Fruit fly (Drosophila melanogaster) whole organism, embryonic: ENCODE data around the gene spd-2.

Source experiments
- Asciz ChIP-seq: fragments of 200-800 bp; sonication (Bioruptor generic); optimal IDR thresholded peaks from 2 replicates; lab custom pipeline; 2017; ENCODE audit warnings: missing biosample characterization, mild to moderate bottlenecking, missing genetic modification characterization, missing genetic modification reagents
- Awh ChIP-seq: fragments of 200-800 bp; sonication (Bioruptor generic); IDR thresholded peaks from 2 replicates; pipeline ENCODE4, ENCODE4 v1.3.6; 2022; ENCODE audit warnings: missing biosample characterization, missing genetic modification characterization
- CG10267 ChIP-seq: fragments of 200-800 bp; sonication (Bioruptor generic); optimal IDR thresholded peaks from 2 replicates; lab custom pipeline; 2018; ENCODE audit warnings: missing biosample characterization, mild to moderate bottlenecking, missing genetic modification characterization, moderate library complexity
- CG10979 ChIP-seq: fragments of 200-800 bp; sonication (Bioruptor generic); optimal IDR thresholded peaks from 2 replicates; lab custom pipeline; 2018; ENCODE audit warnings: missing biosample characterization, mild to moderate bottlenecking, missing genetic modification characterization, moderate library complexity
- CG12104 ChIP-seq: fragments of 200-800 bp; sonication (Bioruptor generic); optimal IDR thresholded peaks from 3 replicates; lab custom pipeline; 2016; ENCODE audit warnings: missing biosample characterization, missing genetic modification characterization
- CG12155 ChIP-seq: fragments of 200-800 bp; sonication (Bioruptor generic); optimal IDR thresholded peaks from 3 replicates; lab custom pipeline; 2016; ENCODE audit warnings: missing biosample characterization, missing genetic modification characterization
- CG12236 ChIP-seq: fragments of 200-800 bp; sonication (Bioruptor generic); optimal IDR thresholded peaks from 2 replicates; lab custom pipeline; 2016; ENCODE audit warnings: missing biosample characterization, missing genetic modification characterization
- CG12659 ChIP-seq: fragments of 200-800 bp; sonication (Bioruptor generic); optimal IDR thresholded peaks from 3 replicates; lab custom pipeline; 2017; ENCODE audit warnings: mild to moderate bottlenecking, missing biosample characterization, missing genetic modification reagents, missing genetic modification characterization
- CG16813 ChIP-seq: fragments of 200-800 bp; sonication (Bioruptor generic); IDR thresholded peaks from 3 replicates; pipeline ENCODE4 v1.3.6; 2022; ENCODE audit warnings: missing biosample characterization, missing genetic modification characterization; ENCODE audit not compliant: partially characterized antibody
- CG17361 ChIP-seq: fragments of 200-800 bp; sonication (Bioruptor generic); IDR thresholded peaks from 3 replicates; pipeline ENCODE4 v1.3.6; 2022; ENCODE audit warnings: missing biosample characterization, missing genetic modification characterization
- CG18599 ChIP-seq: fragments of 200-800 bp; sonication (Bioruptor generic); optimal IDR thresholded peaks from 3 replicates; lab custom pipeline; 2017; ENCODE audit warnings: missing biosample characterization, missing genetic modification characterization, mild to moderate bottlenecking, moderate library complexity, missing genetic modification reagents
- CG18619 ChIP-seq: fragments of 200-800 bp; sonication (Bioruptor generic); optimal IDR thresholded peaks from 3 replicates; lab custom pipeline; 2017; ENCODE audit warnings: missing biosample characterization, mild to moderate bottlenecking, missing genetic modification characterization
- CG31224 ChIP-seq: fragments of 200-800 bp; sonication (Bioruptor generic); IDR thresholded peaks from 2 replicates; pipeline ENCODE4 v1.3.6; 2022; ENCODE audit warnings: missing biosample characterization, missing genetic modification characterization
- CG42726 ChIP-seq: fragments of 200-800 bp; sonication (Bioruptor generic); IDR thresholded peaks from 2 replicates; pipeline ENCODE4 v1.3.6; 2022; ENCODE audit warnings: missing biosample characterization, missing genetic modification characterization; ENCODE audit not compliant: partially characterized antibody
- CG8281 ChIP-seq: fragments of 200-800 bp; sonication (Bioruptor generic); optimal IDR thresholded peaks from 2 replicates; lab custom pipeline; 2018; ENCODE audit warnings: missing biosample characterization, mild to moderate bottlenecking, missing genetic modification characterization, moderate library complexity
- CTCF ChIP-seq: fragments of 200-800 bp; sonication (Bioruptor generic); optimal IDR thresholded peaks from 2 replicates; lab custom pipeline; 2017; ENCODE audit warnings: missing biosample characterization, mild to moderate bottlenecking, missing genetic modification characterization, moderate library complexity
- Drgx ChIP-seq: fragments of 200-800 bp; sonication (Bioruptor generic); IDR thresholded peaks from 2 replicates; pipeline ENCODE4 v1.3.6; 2022; ENCODE audit warnings: missing biosample characterization, missing genetic modification characterization
- E2f2 ChIP-seq: fragments of 200-800 bp; sonication (Bioruptor generic); IDR thresholded peaks from 2 replicates; pipeline ENCODE4 v1.3.6; 2022; ENCODE audit warnings: missing biosample characterization, missing genetic modification characterization
- Elba2 ChIP-seq: fragments of 200-800 bp; sonication (Bioruptor generic); optimal IDR thresholded peaks from 3 replicates; lab custom pipeline; 2016; ENCODE audit warnings: missing biosample characterization, missing genetic modification characterization
- HmgD ChIP-seq: fragments of 200-800 bp; sonication (Bioruptor generic); optimal IDR thresholded peaks from 3 replicates; lab custom pipeline; 2016; ENCODE audit warnings: missing biosample characterization, missing genetic modification characterization
- HmgZ ChIP-seq: fragments of 200-800 bp; sonication (Bioruptor generic); optimal IDR thresholded peaks from 2 replicates; lab custom pipeline; 2018; ENCODE audit warnings: missing biosample characterization, mild to moderate bottlenecking, missing genetic modification characterization
- Hr51 ChIP-seq, 2 experiments: fragments of 200-800 bp; sonication (Bioruptor generic); optimal IDR thresholded peaks; 2 replicates in 1 of 2; 3 replicates in 1 of 2; lab custom pipeline; 2016 to 2018; ENCODE audit warnings: missing biosample characterization in 2 of 2, missing genetic modification characterization in 2 of 2, mild to moderate bottlenecking in 1 of 2, moderate library complexity in 1 of 2
- Kr ChIP-seq: fragments of 200-800 bp; sonication (Bioruptor generic); optimal IDR thresholded peaks from 2 replicates; lab custom pipeline; 2017; ENCODE audit warnings: missing biosample characterization, mild to moderate bottlenecking, missing genetic modification characterization
- Oli ChIP-seq: fragments of 200-800 bp; sonication (Bioruptor generic); optimal IDR thresholded peaks from 2 replicates; lab custom pipeline; 2018; ENCODE audit warnings: missing biosample characterization, mild to moderate bottlenecking, missing genetic modification characterization, moderate library complexity
- Pdp1 ChIP-seq, 2 experiments: fragments of 200-800 bp; sonication (Bioruptor generic); optimal IDR thresholded peaks; 3 replicates each; lab custom pipeline; 2016; ENCODE audit warnings: missing biosample characterization in 2 of 2, missing genetic modification characterization in 2 of 2, mild to moderate bottlenecking in 1 of 2, moderate library complexity in 1 of 2
- Sox102F ChIP-seq: fragments of 200-800 bp; sonication (Bioruptor generic); optimal IDR thresholded peaks from 2 replicates; lab custom pipeline; 2018; ENCODE audit warnings: missing biosample characterization, mild to moderate bottlenecking, missing genetic modification characterization, moderate library complexity
- bbx ChIP-seq: fragments of 200-800 bp; sonication (Bioruptor generic); IDR thresholded peaks from 2 replicates; pipeline ENCODE4 v1.3.6; 2022; ENCODE audit warnings: missing biosample characterization, missing genetic modification characterization; ENCODE audit not compliant: partially characterized antibody
- bsh ChIP-seq, 2 experiments: fragments of 200-800 bp; sonication (Bioruptor generic); optimal IDR thresholded peaks; 2 replicates each; lab custom pipeline; 2017 to 2018; ENCODE audit warnings: mild to moderate bottlenecking in 2 of 2, missing biosample characterization in 2 of 2, missing genetic modification characterization in 2 of 2, moderate library complexity in 1 of 2
- chm ChIP-seq: fragments of 200-800 bp; sonication (Bioruptor generic); IDR thresholded peaks from 2 replicates; pipeline ENCODE4 v1.3.6; 2022; ENCODE audit warnings: missing biosample characterization, missing genetic modification characterization
- crc ChIP-seq: fragments of 200-800 bp; sonication (Bioruptor generic); optimal IDR thresholded peaks from 2 replicates; lab custom pipeline; 2016; ENCODE audit warnings: missing biosample characterization, missing genetic modification characterization
- dpn ChIP-seq, 2 experiments: fragments of 200-800 bp; sonication (Bioruptor generic); optimal IDR thresholded peaks; 3 replicates each; lab custom pipeline; 2016; ENCODE audit warnings: missing biosample characterization in 2 of 2, missing genetic modification characterization in 2 of 2
- gcm ChIP-seq: fragments of 200-800 bp; sonication (Bioruptor generic); optimal IDR thresholded peaks from 2 replicates; lab custom pipeline; 2019; ENCODE audit warnings: missing biosample characterization, mild to moderate bottlenecking, missing genetic modification characterization, moderate library complexity
- gem ChIP-seq: fragments of 200-800 bp; sonication (Bioruptor generic); optimal IDR thresholded peaks from 2 replicates; lab custom pipeline; 2019; ENCODE audit warnings: missing biosample characterization, mild to moderate bottlenecking, missing genetic modification characterization, moderate library complexity
- grn ChIP-seq: fragments of 200-800 bp; sonication (Bioruptor generic); optimal IDR thresholded peaks from 3 replicates; lab custom pipeline; 2017; ENCODE audit warnings: missing biosample characterization, missing genetic modification characterization
- gsb ChIP-seq: fragments of 200-800 bp; sonication (Bioruptor generic); IDR thresholded peaks from 2 replicates; pipeline ENCODE4 v1.3.6; 2022; ENCODE audit warnings: missing biosample characterization, missing genetic modification characterization
- hb ChIP-seq: fragments of 200-800 bp; sonication (Bioruptor generic); IDR thresholded peaks from 3 replicates; pipeline ENCODE4 v1.3.6; 2022; ENCODE audit warnings: missing biosample characterization, missing genetic modification characterization; ENCODE audit not compliant: partially characterized antibody
- org-1 ChIP-seq: fragments of 200-800 bp; sonication (Bioruptor generic); optimal IDR thresholded peaks from 2 replicates; lab custom pipeline; 2017; ENCODE audit warnings: missing biosample characterization, missing genetic modification characterization
- phol ChIP-seq: fragments of 200-800 bp; sonication (Bioruptor generic); optimal IDR thresholded peaks from 3 replicates; lab custom pipeline; 2018; ENCODE audit warnings: missing biosample characterization, mild to moderate bottlenecking, missing genetic modification characterization, moderate library complexity
- pum ChIP-seq: fragments of 200-800 bp; sonication (Bioruptor generic); optimal IDR thresholded peaks from 2 replicates; lab custom pipeline; 2016; ENCODE audit warnings: missing biosample characterization, missing genetic modification characterization
- ro ChIP-seq: fragments of 200-800 bp; sonication (Bioruptor generic); IDR thresholded peaks from 2 replicates; pipeline ENCODE4 v1.3.6; 2022; ENCODE audit warnings: missing biosample characterization, missing genetic modification characterization
- row ChIP-seq: fragments of 200-800 bp; sonication (Bioruptor generic); IDR thresholded peaks from 3 replicates; pipeline ENCODE4 v1.3.6; 2022; ENCODE audit warnings: missing biosample characterization, missing genetic modification characterization
- sens ChIP-seq: fragments of 200-800 bp; sonication (Bioruptor generic); peaks from one replicate; lab custom pipeline; 2016; ENCODE audit warnings: missing biosample characterization, missing genetic modification characterization
- so ChIP-seq: fragments of 200-800 bp; sonication (Bioruptor generic); IDR thresholded peaks from 3 replicates; pipeline ENCODE4 v1.3.6; 2022; ENCODE audit warnings: missing biosample characterization, missing genetic modification characterization
- sr ChIP-seq: fragments of 200-800 bp; sonication (Bioruptor generic); IDR thresholded peaks from 3 replicates; pipeline ENCODE4 v1.3.6; 2022; ENCODE audit warnings: missing biosample characterization, missing genetic modification characterization
- trem ChIP-seq: fragments of 200-800 bp; optimal IDR thresholded peaks from 3 replicates; lab custom pipeline; 2019; ENCODE audit warnings: missing biosample characterization, mild to moderate bottlenecking, missing genetic modification characterization, moderate library complexity
- tx ChIP-seq: fragments of 200-800 bp; sonication (Bioruptor generic); optimal IDR thresholded peaks from 2 replicates; lab custom pipeline; 2016; ENCODE audit warnings: missing biosample characterization, missing genetic modification characterization
- unc-4 ChIP-seq: fragments of 200-800 bp; sonication (Bioruptor generic); IDR thresholded peaks from 2 replicates; pipeline ENCODE4 v1.3.6; 2022; ENCODE audit warnings: missing biosample characterization, missing genetic modification characterization; ENCODE audit not compliant: partially characterized antibody

spd-2 gene

DNA sequence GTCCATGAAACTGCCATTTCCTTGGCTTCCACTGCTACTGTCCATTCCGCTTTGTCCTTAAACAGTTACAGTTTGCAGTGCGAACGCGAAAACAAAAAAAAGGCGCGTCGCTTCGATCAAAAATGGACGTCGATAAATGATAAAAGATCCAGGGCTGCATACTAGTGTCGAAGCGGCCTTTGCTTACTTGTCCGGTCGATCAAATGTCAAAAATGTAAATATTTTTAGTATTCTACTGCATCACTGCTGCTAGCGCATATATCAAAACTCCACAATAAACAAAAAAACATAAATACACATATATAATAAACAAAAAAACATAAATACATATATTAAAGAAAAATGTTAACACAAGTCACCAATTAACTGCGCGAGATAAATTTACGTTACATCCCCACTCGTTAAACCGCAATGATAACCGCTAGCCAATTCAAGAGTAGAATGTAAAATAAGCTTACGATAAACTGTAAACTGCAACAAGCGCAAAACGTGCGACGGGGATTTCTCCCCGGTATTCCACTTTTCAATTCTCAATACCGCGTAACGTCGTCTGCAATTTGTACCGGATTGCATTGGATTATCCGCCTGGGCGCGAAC is at the start of gene spd-2, which contains the start of gene Apl (continued):
- TF ChIP-seq CG16813 (GFP tag; lab: Robert Waterston, UW) = peak; percentile 61
- 0 out of 2 replicates have a peak, but pooled peaks have one; percentile 35 for TF ChIP-seq unc-4 (GFP tag; lab: Robert Waterston, UW)
- 0 out of 2 replicates have a peak, but pooled peaks have one; percentile 39 for TF ChIP-seq bbx (GFP tag; lab: Robert Waterston, UW)
- peak; percentile 19 for TF ChIP-seq CG10267
- TF ChIP-seq HmgD = no peak
- 0 out of 3 replicates have a peak, but pooled peaks have one; percentile 17 for TF ChIP-seq CG17361
- peak; percentile 68; the same call in 2 of the 3 replicates for TF ChIP-seq hb (GFP tag; lab: Robert Waterston, UW)
- no peak for TF ChIP-seq sr (GFP tag; lab: Robert Waterston, UW)
- peak; percentile 90 for TF ChIP-seq phol
- TF ChIP-seq trem (tag; lab: Kevin White, UChicago) = peak; percentile 19
- TF ChIP-seq E2f2 = peak; percentile 75
- TF ChIP-seq CG12236 (GFP tag; lab: Kevin White, UChicago) = no peak
- TF ChIP-seq CG12659 (GFP tag; lab: Kevin White, UChicago) = peak; percentile 45
- TF ChIP-seq HmgZ (tag; lab: Kevin White, UChicago) = peak; percentile 29
- peak; percentile 11 for TF ChIP-seq CG12155 (GFP tag; lab: Kevin White, UChicago)
- TF ChIP-seq row (GFP tag; lab: Robert Waterston, UW) = 0 out of 3 replicates have a peak, but pooled peaks have one; percentile 12

DNA sequence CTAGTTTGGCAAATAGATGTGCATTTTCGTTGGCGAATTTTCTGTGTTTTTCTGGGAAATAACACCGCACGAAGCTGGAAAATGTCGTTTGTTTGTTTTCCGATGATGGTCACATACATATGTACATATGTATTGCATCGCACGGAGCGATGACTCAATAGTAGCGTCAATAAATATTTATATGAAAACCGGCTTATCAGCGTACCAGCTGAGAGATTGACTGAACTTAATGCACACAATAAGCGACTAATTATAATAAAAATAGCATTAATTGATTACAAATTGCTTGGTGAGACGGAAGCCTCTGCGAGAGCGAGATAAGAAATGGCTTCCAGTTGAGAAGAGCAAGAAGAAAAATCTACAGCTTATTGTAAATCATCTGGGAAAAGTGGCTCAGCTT is 49.7 kb upstream of the spd-2 start:
- TF ChIP-seq Kr (GFP tag; lab: Kevin White, UChicago) (no peak), CG8281 (tag; lab: Kevin White, UChicago) (peak; percentile 49), chm (peak; percentile 55; the same call in 1 of the 2 replicates), grn (no peak), gcm (GFP tag; lab: Kevin White, UChicago) (no peak), tx (GFP tag; lab: Kevin White, UChicago) (no peak), Awh (GFP tag; lab: Robert Waterston, UW) (0 out of 2 replicates have a peak, but pooled peaks have one; percentile 30), Pdp1 (GFP tag; optimal IDR thresholded peaks at IDR 0.05; lab: Kevin White, UChicago) (peak in 1 of 2 experiments; percentile 11), CG12104 (no peak), sens (GFP tag; lab: Kevin White, UChicago) (peak; percentile 76)

DNA sequence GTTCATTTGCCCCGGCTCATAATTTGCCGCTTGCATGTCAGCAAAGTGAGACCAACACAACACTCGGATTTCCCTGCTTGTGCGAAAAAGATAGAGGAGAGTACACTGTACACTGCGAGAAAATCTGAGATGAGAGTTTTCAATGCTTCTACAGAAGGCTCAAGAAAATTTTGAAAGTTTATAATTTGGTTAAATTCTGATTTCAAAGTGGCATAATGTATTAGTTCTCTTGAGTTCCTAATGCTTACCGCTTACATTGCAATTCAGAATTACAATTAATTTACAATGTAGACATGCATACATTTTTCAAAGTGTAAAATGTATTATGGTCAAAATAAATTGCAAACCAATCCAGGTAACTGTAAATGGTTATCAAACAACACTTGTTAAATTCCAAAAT is 48.1 kb upstream of the spd-2 start:
- no peak for TF ChIP-seq ro (GFP tag; lab: Robert Waterston, UW)
- TF ChIP-seq Asciz = peak; percentile 19
- peak; percentile 5 for TF ChIP-seq Oli
- peak; percentile 51 for TF ChIP-seq CG10979 (tag; lab: Kevin White, UChicago)
- no peak for TF ChIP-seq Elba2 (GFP tag; lab: Kevin White, UChicago)
- TF ChIP-seq sens (GFP tag; lab: Kevin White, UChicago) = peak; percentile 86
- TF ChIP-seq so (GFP tag; lab: Robert Waterston, UW) = no peak; the same call in 2 of the 3 replicates
- no peak for TF ChIP-seq CTCF
- TF ChIP-seq CG18599 (GFP tag; lab: Kevin White, UChicago) = no peak
- no peak for TF ChIP-seq CG18619 (GFP tag; lab: Kevin White, UChicago)
- TF ChIP-seq row (GFP tag; lab: Robert Waterston, UW) = peak; percentile 28; the same call in 2 of the 3 replicates
- TF ChIP-seq pum (GFP tag; lab: Kevin White, UChicago) = peak; percentile 2
- TF ChIP-seq crc (GFP tag; lab: Kevin White, UChicago) = no peak
- peak; percentile 22 for TF ChIP-seq Sox102F (GFP tag; lab: Kevin White, UChicago)
- TF ChIP-seq gem (tag; lab: Kevin White, UChicago) = peak; percentile 28
- TF ChIP-seq Drgx (GFP tag; lab: Robert Waterston, UW) = peak; percentile 54; the same call in 1 of the 2 replicates
- TF ChIP-seq CG42726 (GFP tag; lab: Robert Waterston, UW) = 0 out of 2 replicates have a peak, but pooled peaks have one; percentile 27
- TF ChIP-seq Hr51 (GFP tag; optimal IDR thresholded peaks at IDR 0.05; lab: Kevin White, UChicago) = peak in 1 of 2 experiments; percentile 12
- peak; percentile 51 for TF ChIP-seq phol
- TF ChIP-seq bsh (GFP tag; optimal IDR thresholded peaks at IDR 0.05; lab: Kevin White, UChicago) = peak in 1 of 2 experiments; percentile 16
- no peak for TF ChIP-seq gsb (GFP tag; lab: Robert Waterston, UW)
- no peak for TF ChIP-seq CG31224 (GFP tag; lab: Robert Waterston, UW)
- peak in 1 of 2 experiments; percentile 2 for TF ChIP-seq dpn (GFP tag; optimal IDR thresholded peaks at IDR 0.05; lab: Kevin White, UChicago)
- TF ChIP-seq org-1 (GFP tag; lab: Kevin White, UChicago) = no peak
